Fruit fly (Drosophila melanogaster): Measurements from ENCODE around the gene CG31787.

CG31787 gene

DNA sequence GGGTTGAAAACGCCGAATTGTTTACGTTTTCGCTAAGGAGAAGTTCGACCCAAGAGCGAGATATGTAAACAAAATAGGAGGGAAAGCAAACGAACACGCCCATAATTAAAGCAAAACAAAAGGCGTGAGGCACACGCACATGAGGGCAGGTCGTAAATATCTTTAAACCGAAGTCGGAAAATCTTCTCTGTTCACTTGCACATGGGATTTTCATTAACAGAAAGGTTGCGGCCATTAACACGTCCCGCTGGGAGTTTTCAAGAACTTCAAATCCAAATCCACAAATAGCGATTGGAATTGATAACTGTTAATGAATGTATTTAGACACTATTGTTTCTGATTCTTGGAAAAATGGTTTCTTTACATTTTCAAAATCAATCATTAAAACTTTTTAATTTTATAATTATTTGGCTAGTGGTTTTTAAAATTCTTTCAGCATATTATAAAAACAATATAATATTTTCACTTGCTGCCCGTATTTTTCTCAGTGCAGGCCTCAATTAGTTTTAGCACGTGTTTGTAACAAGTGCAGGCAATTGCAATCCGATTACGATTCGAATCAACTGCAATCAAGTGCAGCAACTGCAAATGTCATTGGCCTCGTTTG lies 48.4 kb upstream of the CG31787 start (continued):
- TF ChIP-seq Vsx1 (GFP tag; optimal IDR thresholded peaks at IDR 0.05) (no peak), CG16815 (GFP tag; optimal IDR thresholded peaks at IDR 0.05) (no peak), Doc2 (GFP tag; IDR thresholded peaks at IDR 0.05) (no peak), CG31441 (GFP tag; IDR thresholded peaks at IDR 0.05) (0 out of 2 replicates have a peak, but pooled peaks have one; percentile 15), CG12391 (tag; optimal IDR thresholded peaks at IDR 0.05) (peak; percentile 16), chm (GFP tag; IDR thresholded peaks at IDR 0.05) (no peak), dati (GFP tag; IDR thresholded peaks at IDR 0.05) (no peak), pb (GFP tag; optimal IDR thresholded peaks at IDR 0.05) (no peak), CG16863 (GFP tag; optimal IDR thresholded peaks at IDR 0.05) (no peak), CG11723 (GFP tag; optimal IDR thresholded peaks at IDR 0.05) (no peak), slbo (GFP tag; IDR thresholded peaks at IDR 0.05) (no peak), tup (GFP tag; optimal IDR thresholded peaks at IDR 0.05) (no peak), sens (GFP tag) (peak; percentile 51), lab (GFP tag; optimal IDR thresholded peaks at IDR 0.05) (no peak), CG2712 (tag; optimal IDR thresholded peaks at IDR 0.05) (peak; percentile 36), CG17328 (GFP tag; IDR thresholded peaks at IDR 0.05) (no peak), jigr1 (GFP tag; IDR thresholded peaks at IDR 0.05) (no peak), oc (tag; optimal IDR thresholded peaks at IDR 0.05) (no peak), Sox102F (GFP tag; optimal IDR thresholded peaks at IDR 0.05) (peak; percentile 3), Lhr (GFP tag; optimal IDR thresholded peaks at IDR 0.05) (no peak), grn (GFP tag; optimal IDR thresholded peaks at IDR 0.05) (no peak), Myb (GFP tag; optimal IDR thresholded peaks at IDR 0.05) (no peak), fd64A (GFP tag; optimal IDR thresholded peaks at IDR 0.05) (no peak), danr (GFP tag; IDR thresholded peaks at IDR 0.05) (no peak), sug (tag; optimal IDR thresholded peaks at IDR 0.05) (no peak), bsh (GFP tag; optimal IDR thresholded peaks at IDR 0.05) (peak in 1 of 2 experiments; percentile 40), ase (GFP tag; IDR thresholded peaks at IDR 0.05) (no peak), Scr (GFP tag; IDR thresholded peaks at IDR 0.05; ENCODE audit: partially characterized antibody) (no peak), Camta (GFP tag; optimal IDR thresholded peaks at IDR 0.05) (no peak), cwo (GFP tag; optimal IDR thresholded peaks at IDR 0.05) (no peak), Sry-δ (GFP tag; optimal IDR thresholded peaks at IDR 0.05) (no peak), BtbVII (GFP tag; optimal IDR thresholded peaks at IDR 0.05) (no peak), CG1602 (GFP tag; optimal IDR thresholded peaks at IDR 0.05) (no peak), Sry-β (GFP tag; optimal IDR thresholded peaks at IDR 0.05) (no peak), CG2889 (GFP tag; IDR thresholded peaks at IDR 0.05) (no peak), cad (GFP tag; optimal IDR thresholded peaks at IDR 0.05) (peak; percentile 77), nau (GFP tag; optimal IDR thresholded peaks at IDR 0.05) (no peak), disco-r (GFP tag; optimal IDR thresholded peaks at IDR 0.05) (no peak), CG7839 (tag; optimal IDR thresholded peaks at IDR 0.05) (no peak), Med (GFP tag) (peak; percentile 33), sisA (GFP tag; IDR thresholded peaks at IDR 0.05) (no peak), Ssrp (tag; optimal IDR thresholded peaks at IDR 0.05) (peak; percentile 21), ro (GFP tag; IDR thresholded peaks at IDR 0.05) (no peak), CG10366 (GFP tag; IDR thresholded peaks at IDR 0.05) (no peak), CG14965 (GFP tag; optimal IDR thresholded peaks at IDR 0.05; ENCODE audit: borderline replicate concordance) (no peak), D19A (tag; optimal IDR thresholded peaks at IDR 0.05) (peak; percentile 27), inv (GFP tag; IDR thresholded peaks at IDR 0.05; ENCODE audit: partially characterized antibody) (no peak), CG3838 (GFP tag; optimal IDR thresholded peaks at IDR 0.05) (no peak), NC2α (GFP tag; optimal IDR thresholded peaks at IDR 0.05) (no peak), CG14441 (GFP tag; IDR thresholded peaks at IDR 0.05) (no peak), Six4 (GFP tag; optimal IDR thresholded peaks at IDR 0.05) (no peak)

Measured in whole organism, embryonic.